Worm (Caenorhabditis elegans) whole organism, L3 larva: Measurements from ENCODE around the gene sdz-10.

ENCODE experiments used
- ama-1 ChIP-seq: fragments of 150-350 bp; optimal IDR thresholded peaks from 2 replicates; lab custom pipeline; 2018
- ceh-16 ChIP-seq: sonication (generic microtip); optimal IDR thresholded peaks from 2 replicates; lab custom pipeline; 2017; ENCODE audit warnings: missing biosample characterization, missing genetic modification characterization
- ceh-9 ChIP-seq: sonication (generic microtip); optimal IDR thresholded peaks from 2 replicates; lab custom pipeline; 2018; ENCODE audit warnings: missing biosample characterization, missing genetic modification characterization
- daf-12 ChIP-seq: fragments of 150-350 bp; optimal IDR thresholded peaks from 2 replicates; lab custom pipeline; 2014; ENCODE audit warnings: missing biosample characterization, missing genetic modification reagents, missing genetic modification characterization
- egl-5 ChIP-seq: fragments of 150-350 bp; optimal IDR thresholded peaks from 2 replicates; lab custom pipeline; 2017; ENCODE audit warnings: missing biosample characterization, missing genetic modification reagents, missing genetic modification characterization, inconsistent platforms
- elt-2 ChIP-seq: sonication (generic microtip); optimal IDR thresholded peaks from 2 replicates; lab custom pipeline; 2016; ENCODE audit warnings: missing genetic modification reagents, mild to moderate bottlenecking, missing genetic modification characterization, missing compliant biosample characterization
- fkh-10 ChIP-seq: sonication (generic microtip); optimal IDR thresholded peaks from 2 replicates; lab custom pipeline; 2017; ENCODE audit warnings: missing biosample characterization, missing genetic modification reagents, missing genetic modification characterization
- fos-1 ChIP-seq: fragments of 150-350 bp; optimal IDR thresholded peaks from 2 replicates; lab custom pipeline; 2014; ENCODE audit warnings: missing biosample characterization, missing genetic modification characterization
- hmg-11 ChIP-seq: sonication (generic microtip); optimal IDR thresholded peaks from 2 replicates; lab custom pipeline; 2016; ENCODE audit warnings: missing genetic modification characterization, missing compliant biosample characterization
- jun-1 ChIP-seq: fragments of 150-350 bp; optimal IDR thresholded peaks from 2 replicates; lab custom pipeline; 2014; ENCODE audit warnings: missing biosample characterization, missing genetic modification reagents, missing genetic modification characterization
- lin-15B ChIP-seq: fragments of 150-350 bp; optimal IDR thresholded peaks from 2 replicates; lab custom pipeline; 2014; ENCODE audit warnings: missing biosample characterization, missing genetic modification characterization
- lin-39 ChIP-seq: fragments of 150-350 bp; optimal IDR thresholded peaks from 2 replicates; lab custom pipeline; 2018; ENCODE audit warnings: missing biosample characterization, missing genetic modification reagents, missing genetic modification characterization
- lsy-12 ChIP-seq: sonication (generic microtip); optimal IDR thresholded peaks from 2 replicates; lab custom pipeline; 2016; ENCODE audit warnings: mild to moderate bottlenecking, missing genetic modification characterization, missing compliant biosample characterization
- mdl-1 ChIP-seq: fragments of 150-350 bp; optimal IDR thresholded peaks from 2 replicates; lab custom pipeline; 2014; ENCODE audit warnings: missing biosample characterization, missing genetic modification characterization
- mml-1 ChIP-seq: fragments of 150-350 bp; sonication (generic microtip); optimal IDR thresholded peaks from 3 replicates; lab custom pipeline; 2014; ENCODE audit warnings: missing biosample characterization, missing genetic modification characterization
- nfya-1 ChIP-seq: sonication (generic microtip); optimal IDR thresholded peaks from 2 replicates; lab custom pipeline; 2017; ENCODE audit warnings: missing genetic modification characterization, mild to moderate bottlenecking, missing compliant biosample characterization, antibody characterized with exemption, moderate library complexity; ENCODE audit not compliant: insufficient read depth
- nhr-12 ChIP-seq: fragments of 150-350 bp; optimal IDR thresholded peaks from 2 replicates; lab custom pipeline; 2014; ENCODE audit warnings: missing biosample characterization, missing genetic modification characterization
- nhr-23 ChIP-seq: fragments of 150-350 bp; optimal IDR thresholded peaks from 2 replicates; lab custom pipeline; 2014; ENCODE audit warnings: missing biosample characterization, missing genetic modification reagents, missing genetic modification characterization
- nhr-237 ChIP-seq: fragments of 150-350 bp; optimal IDR thresholded peaks from 2 replicates; lab custom pipeline; 2014; ENCODE audit warnings: missing biosample characterization, missing genetic modification characterization
- nhr-25 ChIP-seq: sonication (generic microtip); optimal IDR thresholded peaks from 2 replicates; lab custom pipeline; 2017; ENCODE audit warnings: missing biosample characterization, missing genetic modification characterization
- nhr-28 ChIP-seq: fragments of 150-350 bp; optimal IDR thresholded peaks from 2 replicates; lab custom pipeline; 2014; ENCODE audit warnings: missing biosample characterization, missing genetic modification characterization
- nhr-43 ChIP-seq: sonication (generic microtip); optimal IDR thresholded peaks from 2 replicates; lab custom pipeline; 2016; ENCODE audit warnings: mild to moderate bottlenecking, missing genetic modification characterization, missing compliant biosample characterization; ENCODE audit not compliant: poor library complexity, severe bottlenecking
- nhr-67 ChIP-seq: fragments of 150-350 bp; optimal IDR thresholded peaks from 2 replicates; lab custom pipeline; 2014; ENCODE audit warnings: missing biosample characterization, missing genetic modification characterization
- nhr-76 ChIP-seq: fragments of 150-350 bp; sonication (generic microtip); optimal IDR thresholded peaks from 5 replicates; lab custom pipeline; 2014; ENCODE audit warnings: missing biosample characterization, missing genetic modification characterization
- nhr-77 ChIP-seq: fragments of 150-350 bp; optimal IDR thresholded peaks from 2 replicates; lab custom pipeline; 2014; ENCODE audit warnings: missing biosample characterization, missing genetic modification characterization
- pqm-1 ChIP-seq: fragments of 150-350 bp; optimal IDR thresholded peaks from 2 replicates; lab custom pipeline; 2017; ENCODE audit warnings: missing biosample characterization, missing genetic modification characterization, inconsistent platforms
- sea-2 ChIP-seq: fragments of 150-350 bp; sonication (generic microtip); optimal IDR thresholded peaks from 4 replicates; lab custom pipeline; 2014; ENCODE audit warnings: missing biosample characterization, missing genetic modification reagents, missing genetic modification characterization
- skn-1 ChIP-seq: fragments of 150-350 bp; optimal IDR thresholded peaks from 2 replicates; lab custom pipeline; 2014; ENCODE audit warnings: missing biosample characterization, missing genetic modification characterization
- snpc-4 ChIP-seq: fragments of 150-350 bp; optimal IDR thresholded peaks from 2 replicates; lab custom pipeline; 2014; ENCODE audit warnings: missing biosample characterization, missing genetic modification characterization
- tbx-2 ChIP-seq: sonication (generic microtip); optimal IDR thresholded peaks from 2 replicates; lab custom pipeline; 2016; ENCODE audit warnings: mild to moderate bottlenecking, missing genetic modification characterization, missing compliant biosample characterization
- unc-62 ChIP-seq: fragments of 150-350 bp; sonication (generic microtip); optimal IDR thresholded peaks from 4 replicates; lab custom pipeline; 2014; ENCODE audit warnings: missing biosample characterization, missing genetic modification reagents, missing genetic modification characterization
- zag-1 ChIP-seq: fragments of 150-350 bp; optimal IDR thresholded peaks from 2 replicates; lab custom pipeline; 2014; ENCODE audit warnings: missing biosample characterization, missing genetic modification characterization
- ztf-11 ChIP-seq: fragments of 150-350 bp; optimal IDR thresholded peaks from 2 replicates; lab custom pipeline; 2014; ENCODE audit warnings: missing biosample characterization, missing genetic modification characterization
- ztf-4 ChIP-seq: fragments of 150-350 bp; optimal IDR thresholded peaks from 2 replicates; lab custom pipeline; 2014; ENCODE audit warnings: missing biosample characterization, missing genetic modification characterization

The sdz-10 gene

ce11 chrII:2734735-2735134, 37.3 kb downstream of the sdz-10 start:
- TF ChIP-seq hmg-11 (tag; lab: Kevin White, UChicago) (peak; percentile 40), fos-1 (tag; lab: Kevin White, UChicago) (no peak), tbx-2 (no peak), ama-1 (lab: Kevin White, UChicago) (no peak), snpc-4 (tag; lab: Kevin White, UChicago) (peak; percentile 23), nhr-25 (tag; lab: Kevin White, UChicago) (peak; percentile 32), mdl-1 (tag; lab: Kevin White, UChicago) (no peak), elt-2 (tag; lab: Kevin White, UChicago) (no peak), ztf-4 (tag; lab: Kevin White, UChicago) (no peak), lin-39 (tag; lab: Kevin White, UChicago) (peak; percentile 61), nhr-237 (tag; lab: Kevin White, UChicago) (no peak), nfya-1 (tag; lab: Kevin White, UChicago) (peak; percentile 79), nhr-12 (tag; lab: Kevin White, UChicago) (no peak), mml-1 (tag; lab: Kevin White, UChicago) (no peak), unc-62 (GFP tag; lab: Kevin White, UChicago) (no peak), pqm-1 (no peak), nhr-23 (tag; lab: Kevin White, UChicago) (peak; percentile 20), lin-15B (tag; lab: Kevin White, UChicago) (no peak), jun-1 (peak; percentile 17), nhr-28 (no peak)

- TF ChIP-seq daf-12 (tag; lab: Kevin White, UChicago) = no peak
- TF ChIP-seq mml-1 (tag; lab: Kevin White, UChicago) = no peak
- no peak for TF ChIP-seq zag-1 (tag; lab: Kevin White, UChicago)
- no peak for TF ChIP-seq nhr-25 (tag; lab: Kevin White, UChicago)
- TF ChIP-seq lin-15B (tag; lab: Kevin White, UChicago) = no peak
- TF ChIP-seq nfya-1 (tag; lab: Kevin White, UChicago) = no peak
- TF ChIP-seq ceh-9 (tag; lab: Kevin White, UChicago) = no peak
- no peak for TF ChIP-seq tbx-2
- TF ChIP-seq nhr-43 (tag; lab: Kevin White, UChicago) = no peak
- no peak for TF ChIP-seq nhr-76 (tag; lab: Kevin White, UChicago)
- no peak for TF ChIP-seq sea-2 (GFP tag; lab: Kevin White, UChicago)
- no peak for TF ChIP-seq nhr-67 (tag; lab: Kevin White, UChicago)
- no peak for TF ChIP-seq unc-62 (GFP tag; lab: Kevin White, UChicago)
- no peak for TF ChIP-seq nhr-77 (tag; lab: Kevin White, UChicago)
- TF ChIP-seq fkh-10 (GFP tag; lab: Kevin White, UChicago) = no peak
- TF ChIP-seq, all 47 proteins: peak for 0
These were observed 37.8 kb downstream of the sdz-10 start for ce11 chrII:2734266-2734665.

- no peak for TF ChIP-seq snpc-4 (tag; lab: Kevin White, UChicago)
- peak; percentile 61 for TF ChIP-seq fkh-10 (GFP tag; lab: Kevin White, UChicago)
These were observed 41.4 kb downstream of the sdz-10 start for ce11 chrII:2730647-2731046.

- no peak for TF ChIP-seq mdl-1 (tag; lab: Kevin White, UChicago)
- TF ChIP-seq ztf-11 = no peak
- TF ChIP-seq egl-5 (tag; lab: Kevin White, UChicago) = no peak
- no peak for TF ChIP-seq ceh-16 (tag; lab: Kevin White, UChicago)
- no peak for TF ChIP-seq skn-1 (tag; lab: Kevin White, UChicago)
- TF ChIP-seq nhr-237 (tag; lab: Kevin White, UChicago) = no peak
- TF ChIP-seq nhr-25 (tag; lab: Kevin White, UChicago) = no peak
- no peak for TF ChIP-seq hmg-11 (tag; lab: Kevin White, UChicago)
- no peak for TF ChIP-seq pqm-1
These were observed 45.3 kb downstream of the sdz-10 start for ce11 chrII:2726774-2727173.

- TF ChIP-seq nhr-76 (tag; lab: Kevin White, UChicago) (no peak), ztf-4 (tag; lab: Kevin White, UChicago) (no peak), hmg-11 (tag; lab: Kevin White, UChicago) (no peak), lin-39 (tag; lab: Kevin White, UChicago) (no peak), lsy-12 (tag; lab: Kevin White, UChicago) (no peak), ama-1 (lab: Kevin White, UChicago) (no peak), nhr-77 (tag; lab: Kevin White, UChicago) (no peak)
These were observed 46.5 kb downstream of the sdz-10 start, which contains the start of the genes T05A8.11 and nep-2 for ce11 chrII:2725561-2725960. Gene T05A8.11 (minus strand): TSS chrII:2725661. Gene nep-2 (minus strand): TSS chrII:2725752.
